Worm (Caenorhabditis elegans): ENCODE results near the gene Y116A8C.40.

ce11 chrIV:17191791-17192190 is 41.0 kb upstream of the Y116A8C.40 start, which contains the start of gene flp-17:
- no peak for TF ChIP-seq aly-1 (tag; optimal IDR thresholded peaks at IDR 0.05)
- TF ChIP-seq ama-1 (optimal IDR thresholded peaks at IDR 0.05) = no peak
- no peak for TF ChIP-seq tbx-11 (GFP tag; IDR thresholded peaks at IDR 0.05)
- no peak for TF ChIP-seq tbx-37 (GFP tag; conservative IDR thresholded peaks at IDR 0.05)
- TF ChIP-seq B0310.2 (tag; optimal IDR thresholded peaks at IDR 0.05) = no peak
- TF ChIP-seq ceh-36 (tag; optimal IDR thresholded peaks at IDR 0.05) = no peak
- no peak for TF ChIP-seq scrt-1 (GFP tag; IDR thresholded peaks at IDR 0.05)
- no peak for TF ChIP-seq hnd-1 (tag; optimal IDR thresholded peaks at IDR 0.05)
- TF ChIP-seq F13C5.2 (tag; optimal IDR thresholded peaks at IDR 0.05) = no peak
